Worm (Caenorhabditis elegans): ENCODE measurements around the gene Y56A3A.31.

Y56A3A.31 gene

ce11 chrIII:11980743-11981142 is 6.5 kb downstream of the Y56A3A.31 start (continued):
- no peak for TF ChIP-seq Y116A8C.19 (tag; optimal IDR thresholded peaks at IDR 0.05; ENCODE audit: borderline replicate concordance)
- TF ChIP-seq sox-4 (tag; optimal IDR thresholded peaks at IDR 0.05) = no peak
- no peak for TF ChIP-seq dpl-1 (GFP tag; optimal IDR thresholded peaks at IDR 0.05)

ce11 chrIII:11981539-11981938 is 7.3 kb downstream of the Y56A3A.31 start:
- TF ChIP-seq mab-9 (GFP tag; IDR thresholded peaks at IDR 0.05) (no peak), nhr-11 (tag; optimal IDR thresholded peaks at IDR 0.05) (no peak), swsn-7 (tag; optimal IDR thresholded peaks at IDR 0.05) (no peak), fkh-4 (tag; optimal IDR thresholded peaks at IDR 0.05; ENCODE audit: borderline replicate concordance) (no peak), irx-1 (tag; optimal IDR thresholded peaks at IDR 0.05) (no peak), C16A3.4 (tag; optimal IDR thresholded peaks at IDR 0.05) (no peak), ceh-8 (GFP tag; optimal IDR thresholded peaks at IDR 0.05) (no peak), hlh-4 (tag; optimal IDR thresholded peaks at IDR 0.05) (no peak), nhr-71 (tag; optimal IDR thresholded peaks at IDR 0.05) (no peak), fos-1 (tag; optimal IDR thresholded peaks at IDR 0.05) (no peak), egl-27 (tag; optimal IDR thresholded peaks at IDR 0.05) (no peak), nhr-90 (tag; optimal IDR thresholded peaks at IDR 0.05; ENCODE audit: poor library complexity) (no peak), mep-1 (tag; optimal IDR thresholded peaks at IDR 0.05) (peak; percentile 32), lir-3 (tag; optimal IDR thresholded peaks at IDR 0.05; ENCODE audit: poor library complexity) (no peak), unc-130 (tag; optimal IDR thresholded peaks at IDR 0.05) (no peak), alr-1 (tag; optimal IDR thresholded peaks at IDR 0.05; ENCODE audit: borderline replicate concordance) (no peak), hpl-2 (GFP tag; optimal IDR thresholded peaks at IDR 0.05) (no peak), nhr-237 (tag; optimal IDR thresholded peaks at IDR 0.05) (no peak), jun-1 (tag; optimal IDR thresholded peaks at IDR 0.05) (no peak), mef-2 (tag; optimal IDR thresholded peaks at IDR 0.05) (no peak), tlp-1 (tag; optimal IDR thresholded peaks at IDR 0.05) (no peak), efl-3 (GFP tag; optimal IDR thresholded peaks at IDR 0.05) (no peak), fkh-8 (tag; optimal IDR thresholded peaks at IDR 0.05) (peak; percentile 51), nhr-28 (tag; optimal IDR thresholded peaks at IDR 0.05) (no peak), egl-13 (tag; optimal IDR thresholded peaks at IDR 0.05) (no peak), ztf-11 (tag; optimal IDR thresholded peaks at IDR 0.05) (no peak), snpc-4 (tag; optimal IDR thresholded peaks at IDR 0.05) (no peak), rnt-1 (tag; optimal IDR thresholded peaks at IDR 0.05) (no peak), lin-14 (GFP tag; optimal IDR thresholded peaks at IDR 0.05) (peak; percentile 91), unc-30 (tag; optimal IDR thresholded peaks at IDR 0.05) (no peak), sptf-1 (tag; optimal IDR thresholded peaks at IDR 0.05) (no peak), unc-86 (tag; optimal IDR thresholded peaks at IDR 0.05) (no peak), ceh-88 (GFP tag; IDR thresholded peaks at IDR 0.05) (no peak), fkh-10 (GFP tag; optimal IDR thresholded peaks at IDR 0.05) (no peak), pqm-1 (tag; optimal IDR thresholded peaks at IDR 0.05) (no peak), xbp-1 (tag; optimal IDR thresholded peaks at IDR 0.05) (peak; percentile 7), elt-3 (tag; optimal IDR thresholded peaks at IDR 0.05) (no peak), efl-1 (optimal IDR thresholded peaks at IDR 0.05) (peak; percentile 26 to 52), efl-1 (GFP tag; optimal IDR thresholded peaks at IDR 0.05 in 1 of 2) (peak in 1 of 2 experiments; percentile 18), dsc-1 (tag; optimal IDR thresholded peaks at IDR 0.05) (peak; percentile 10), sox-4 (tag; optimal IDR thresholded peaks at IDR 0.05) (no peak), vab-15 (tag; optimal IDR thresholded peaks at IDR 0.05) (no peak), pag-3 (tag; optimal IDR thresholded peaks at IDR 0.05; ENCODE audit: borderline replicate concordance, insufficient read depth) (peak; percentile 67), aly-2 (tag; optimal IDR thresholded peaks at IDR 0.05) (no peak), isw-1 (GFP tag; IDR thresholded peaks at IDR 0.05) (no peak), ztf-4 (tag; optimal IDR thresholded peaks at IDR 0.05) (no peak), Y116A8C.19 (tag; optimal IDR thresholded peaks at IDR 0.05; ENCODE audit: borderline replicate concordance) (no peak), grh-1 (GFP tag; IDR thresholded peaks at IDR 0.05) (no peak), zip-4 (GFP tag; optimal IDR thresholded peaks at IDR 0.05) (no peak), nhr-84 (tag; optimal IDR thresholded peaks at IDR 0.05) (no peak)
